Fruit fly (Drosophila melanogaster): ENCODE data around the gene CG17475.

The CG17475 gene

dm6 chr3R:17117607-17118327 is 12.5 kb downstream of the CG17475 start (continued):
- TF ChIP-seq rib (GFP tag; IDR thresholded peaks at IDR 0.05), result peak; percentile 20; the same call in 1 of the 2 replicates
- peak; percentile 18 for TF ChIP-seq CG13424 (tag; optimal IDR thresholded peaks at IDR 0.05)
- TF ChIP-seq CG2678 (tag; optimal IDR thresholded peaks at IDR 0.05), result peak; percentile 42
- no peak for TF ChIP-seq Rx (GFP tag; IDR thresholded peaks at IDR 0.05)
- no peak for TF ChIP-seq pita (GFP tag; optimal IDR thresholded peaks at IDR 0.05)
- no peak for TF ChIP-seq p53 (GFP tag; optimal IDR thresholded peaks at IDR 0.05)
- TF ChIP-seq CG12236 (GFP tag; optimal IDR thresholded peaks at IDR 0.05), result no peak
- TF ChIP-seq dysf (GFP tag; IDR thresholded peaks at IDR 0.05), result no peak
- TF ChIP-seq PHDP (tag; optimal IDR thresholded peaks at IDR 0.05), result peak; percentile 25
- no peak for TF ChIP-seq CG34376 (GFP tag; optimal IDR thresholded peaks at IDR 0.05)
- TF ChIP-seq CG34422 (GFP tag; IDR thresholded peaks at IDR 0.05), result no peak
- TF ChIP-seq az2 (GFP tag; optimal IDR thresholded peaks at IDR 0.05), result peak; percentile 29
- no peak for TF ChIP-seq fd64A (GFP tag; optimal IDR thresholded peaks at IDR 0.05)
- TF ChIP-seq CG6254 (GFP tag; optimal IDR thresholded peaks at IDR 0.05), result no peak
- TF ChIP-seq disco-r (GFP tag; optimal IDR thresholded peaks at IDR 0.05), result no peak
- no peak for TF ChIP-seq pros (GFP tag; optimal IDR thresholded peaks at IDR 0.05)
- TF ChIP-seq unpg (GFP tag; optimal IDR thresholded peaks at IDR 0.05), result peak; percentile 28
- TF ChIP-seq CG3995 (GFP tag; optimal IDR thresholded peaks at IDR 0.05), result no peak
- TF ChIP-seq sr (GFP tag; IDR thresholded peaks at IDR 0.05), result no peak
- TF ChIP-seq gem (tag; optimal IDR thresholded peaks at IDR 0.05), result peak; percentile 62
- peak; percentile 62 for TF ChIP-seq CG10979 (tag; optimal IDR thresholded peaks at IDR 0.05)
- peak; percentile 7 for TF ChIP-seq CG12769 (tag; optimal IDR thresholded peaks at IDR 0.05)
- peak in 1 of 2 experiments; percentile 55 for TF ChIP-seq bsh (GFP tag; optimal IDR thresholded peaks at IDR 0.05)
- peak; percentile 69; the same call in 2 of the 3 replicates for TF ChIP-seq CG17361 (GFP tag; IDR thresholded peaks at IDR 0.05)
- TF ChIP-seq Med (GFP tag), result peak; percentile 74
- TF ChIP-seq CG8388 (GFP tag; optimal IDR thresholded peaks at IDR 0.05), result peak; percentile 8

DNA sequence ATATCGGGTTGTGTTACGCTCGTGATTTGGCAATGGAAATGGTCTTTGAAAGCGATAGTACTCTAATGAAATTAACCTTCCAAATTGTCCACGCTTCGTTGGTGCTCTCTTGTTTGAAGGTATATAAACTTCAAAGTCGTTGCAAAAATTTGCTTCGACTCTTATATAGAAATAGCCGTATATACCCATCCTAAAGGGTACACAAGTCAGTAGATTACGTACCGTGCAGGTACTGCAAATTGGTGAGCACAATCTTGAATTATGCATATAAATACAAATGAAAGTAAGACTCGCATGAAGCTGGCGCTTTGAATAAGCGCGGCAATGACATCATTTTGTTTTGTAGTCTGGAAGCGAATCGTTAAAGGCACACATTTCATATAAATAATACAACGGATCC is 14.0 kb downstream of the CG17475 start:
- TF ChIP-seq CG2202 (tag; optimal IDR thresholded peaks at IDR 0.05) (no peak), lmd (GFP tag; IDR thresholded peaks at IDR 0.05) (0 out of 2 replicates have a peak, but pooled peaks have one; percentile 21), D19B (GFP tag; optimal IDR thresholded peaks at IDR 0.05) (no peak), lbe (GFP tag; optimal IDR thresholded peaks at IDR 0.05) (peak; percentile 3)

dm6 chr3R:17115668-17116067 is 14.6 kb downstream of the CG17475 start:
- TF ChIP-seq repo (GFP tag; optimal IDR thresholded peaks at IDR 0.05), result no peak
- TF ChIP-seq sqz (GFP tag; optimal IDR thresholded peaks at IDR 0.05), result peak; percentile 77
- TF ChIP-seq ssp (GFP tag; IDR thresholded peaks at IDR 0.05), result no peak
- TF ChIP-seq CG17612 (GFP tag; IDR thresholded peaks at IDR 0.05), result no peak
- peak; percentile 40 for TF ChIP-seq CG2712 (tag; optimal IDR thresholded peaks at IDR 0.05)
- no peak for TF ChIP-seq E2f2 (GFP tag; IDR thresholded peaks at IDR 0.05)
- TF ChIP-seq CG1024 (GFP tag; IDR thresholded peaks at IDR 0.05), result no peak
- no peak for TF ChIP-seq NK7.1 (GFP tag; optimal IDR thresholded peaks at IDR 0.05)
- no peak for TF ChIP-seq chn (GFP tag; optimal IDR thresholded peaks at IDR 0.05)
- peak; percentile 35 for TF ChIP-seq CG1529 (GFP tag; optimal IDR thresholded peaks at IDR 0.05)
- peak; percentile 58 for TF ChIP-seq gcm (GFP tag; optimal IDR thresholded peaks at IDR 0.05)
- no peak for TF ChIP-seq D19A (tag; optimal IDR thresholded peaks at IDR 0.05)
- no peak for TF ChIP-seq tup (GFP tag; optimal IDR thresholded peaks at IDR 0.05)
- TF ChIP-seq pnt (GFP tag; optimal IDR thresholded peaks at IDR 0.05), result no peak
- TF ChIP-seq CG9437 (GFP tag; optimal IDR thresholded peaks at IDR 0.05), result no peak
- TF ChIP-seq CoRest (tag; optimal IDR thresholded peaks at IDR 0.05), result no peak
- no peak for TF ChIP-seq mld (GFP tag; IDR thresholded peaks at IDR 0.05; ENCODE audit: partially characterized antibody)
- TF ChIP-seq Aef1 (GFP tag; IDR thresholded peaks at IDR 0.05), result no peak
- no peak for TF ChIP-seq CG8765 (GFP tag; IDR thresholded peaks at IDR 0.05)
- no peak for TF ChIP-seq CG14050 (GFP tag; IDR thresholded peaks at IDR 0.05)
